Worm (Caenorhabditis elegans) whole organism, L1 larva: ENCODE results near the gene F41G4.13.
A peak's percentile ranks its signal among the peaks of the same experiment; 100 is the strongest.

Experiments used
- Y116A8C.19 ChIP-seq: sonication (generic microtip); optimal IDR thresholded peaks from 2 replicates; lab custom pipeline; 2016; ENCODE audit warnings: missing compliant biosample characterization, missing genetic modification characterization, borderline replicate concordance
- aly-2 ChIP-seq: fragments of 150-350 bp; optimal IDR thresholded peaks from 2 replicates; lab custom pipeline; 2014; ENCODE audit warnings: missing biosample characterization, missing genetic modification characterization
- ama-1 ChIP-seq: fragments of 150-350 bp; optimal IDR thresholded peaks from 2 replicates; lab custom pipeline; 2014
- ceh-63 ChIP-seq: fragments of 200-800 bp; sonication (Bioruptor generic); optimal IDR thresholded peaks from 2 replicates; lab custom pipeline; 2018; ENCODE audit warnings: mild to moderate bottlenecking, missing genetic modification characterization, missing compliant biosample characterization
- ceh-8 ChIP-seq: fragments of 200-800 bp; sonication (Bioruptor generic); optimal IDR thresholded peaks from 2 replicates; lab custom pipeline; 2018; ENCODE audit warnings: mild to moderate bottlenecking, missing genetic modification characterization, moderate library complexity, missing compliant biosample characterization
- ceh-82 ChIP-seq, 3 experiments: fragments of 150-350 bp in 1 of 3; sonication (generic microtip) in 2 of 3; optimal IDR thresholded peaks; 2 replicates each; lab custom pipeline; 2014 to 2017; ENCODE audit warnings: missing biosample characterization in 3 of 3, missing genetic modification characterization in 3 of 3
- ceh-88 ChIP-seq: fragments of 200-800 bp; sonication (Bioruptor generic); IDR thresholded peaks from 2 replicates; pipeline ENCODE4 v1.3.6; 2022; ENCODE audit warnings: missing genetic modification characterization, missing compliant biosample characterization
- ceh-90 ChIP-seq: sonication (generic microtip); optimal IDR thresholded peaks from 2 replicates; lab custom pipeline; 2016; ENCODE audit warnings: missing genetic modification characterization, missing compliant biosample characterization
- dsc-1 ChIP-seq: sonication (generic microtip); optimal IDR thresholded peaks from 2 replicates; lab custom pipeline; 2016; ENCODE audit warnings: mild to moderate bottlenecking, missing genetic modification characterization, missing compliant biosample characterization
- efl-1 ChIP-seq, 4 experiments: fragments of 150-350 bp; optimal IDR thresholded peaks in 3 of 4; peaks in 1 of 4; 1 replicate in 1 of 4; 2 replicates in 3 of 4; lab custom pipeline; 2014; ENCODE audit warnings: missing biosample characterization in 2 of 4, missing genetic modification characterization in 2 of 4, missing genetic modification reagents in 2 of 4
- egl-13 ChIP-seq: sonication (generic microtip); optimal IDR thresholded peaks from 2 replicates; lab custom pipeline; 2016; ENCODE audit warnings: missing genotype, missing genetic modification reagents, missing genetic modification characterization, missing compliant biosample characterization
- elt-3 ChIP-seq, 6 experiments: fragments of 150-350 bp in 1 of 6; sonication (generic microtip); optimal IDR thresholded peaks; 2 replicates each; lab custom pipeline; 2017 to 2018; ENCODE audit warnings: missing biosample characterization in 6 of 6, missing genetic modification characterization in 6 of 6, inconsistent platforms in 1 of 6
- fkh-4 ChIP-seq: sonication (generic microtip); optimal IDR thresholded peaks from 2 replicates; lab custom pipeline; 2016; ENCODE audit warnings: missing compliant biosample characterization, missing genetic modification characterization, borderline replicate concordance
- fos-1 ChIP-seq: fragments of 150-350 bp; optimal IDR thresholded peaks from 2 replicates; lab custom pipeline; 2014; ENCODE audit warnings: missing biosample characterization, missing genetic modification characterization
- hlh-17 ChIP-seq: fragments of 200-800 bp; sonication (Bioruptor generic); optimal IDR thresholded peaks from 2 replicates; lab custom pipeline; 2018; ENCODE audit warnings: missing genetic modification characterization, mild to moderate bottlenecking, missing compliant biosample characterization, moderate library complexity, borderline replicate concordance
- jun-1 ChIP-seq: fragments of 150-350 bp; optimal IDR thresholded peaks from 2 replicates; lab custom pipeline; 2014; ENCODE audit warnings: missing biosample characterization, missing genetic modification reagents, missing genetic modification characterization
- lin-35 ChIP-seq, 2 experiments: fragments of 150-350 bp; optimal IDR thresholded peaks; 2 replicates each; lab custom pipeline; 2014; ENCODE audit warnings: missing biosample characterization in 2 of 2, missing genetic modification characterization in 2 of 2, missing genetic modification reagents in 2 of 2
- lin-39 ChIP-seq: fragments of 150-350 bp; optimal IDR thresholded peaks from 2 replicates; lab custom pipeline; 2014; ENCODE audit warnings: missing biosample characterization, missing genetic modification reagents, missing genetic modification characterization
- lir-3 ChIP-seq: sonication (generic microtip); optimal IDR thresholded peaks from 2 replicates; lab custom pipeline; 2016; ENCODE audit warnings: mild to moderate bottlenecking, missing genetic modification characterization, moderate library complexity, missing compliant biosample characterization; ENCODE audit not compliant: poor library complexity
- lsy-2 ChIP-seq, 2 experiments: fragments of 150-350 bp; optimal IDR thresholded peaks; 2 replicates each; lab custom pipeline; 2014; ENCODE audit warnings: missing biosample characterization in 2 of 2, missing genetic modification characterization in 2 of 2
- mab-9 ChIP-seq: fragments of 200-800 bp; sonication (Bioruptor generic); IDR thresholded peaks from 2 replicates; pipeline ENCODE4 v1.3.6; 2022; ENCODE audit warnings: missing genetic modification reagents, missing genetic modification characterization, missing compliant biosample characterization
- mdl-1 ChIP-seq, 2 experiments: fragments of 150-350 bp; optimal IDR thresholded peaks; 2 replicates each; lab custom pipeline; 2014 to 2017; ENCODE audit warnings: missing biosample characterization in 2 of 2, missing genetic modification characterization in 2 of 2, inconsistent platforms in 1 of 2
- nhr-20 ChIP-seq: sonication (generic microtip); optimal IDR thresholded peaks from 2 replicates; lab custom pipeline; 2016; ENCODE audit warnings: mild to moderate bottlenecking, missing genetic modification characterization, missing compliant biosample characterization
- nhr-237 ChIP-seq: fragments of 150-350 bp; optimal IDR thresholded peaks from 2 replicates; lab custom pipeline; 2014; ENCODE audit warnings: missing biosample characterization, missing genetic modification characterization
- nhr-47 ChIP-seq: sonication (generic microtip); optimal IDR thresholded peaks from 2 replicates; lab custom pipeline; 2016; ENCODE audit warnings: mild to moderate bottlenecking, missing genetic modification characterization, moderate library complexity, missing compliant biosample characterization
- nhr-77 ChIP-seq: fragments of 150-350 bp; optimal IDR thresholded peaks from 2 replicates; lab custom pipeline; 2014; ENCODE audit warnings: missing biosample characterization, missing genetic modification characterization
- nhr-84 ChIP-seq: sonication (generic microtip); optimal IDR thresholded peaks from 2 replicates; lab custom pipeline; 2017; ENCODE audit warnings: missing biosample characterization, missing genetic modification characterization
- nhr-90 ChIP-seq: sonication (generic microtip); optimal IDR thresholded peaks from 2 replicates; lab custom pipeline; 2016; ENCODE audit warnings: mild to moderate bottlenecking, missing genetic modification characterization, missing compliant biosample characterization; ENCODE audit not compliant: poor library complexity
- pag-3 ChIP-seq: sonication (generic microtip); optimal IDR thresholded peaks from 2 replicates; lab custom pipeline; 2017; ENCODE audit warnings: missing genetic modification characterization, mild to moderate bottlenecking, missing compliant biosample characterization, antibody characterized with exemption, borderline replicate concordance; ENCODE audit not compliant: insufficient read depth
- pqm-1 ChIP-seq: sonication (generic microtip); optimal IDR thresholded peaks from 3 replicates; lab custom pipeline; 2017; ENCODE audit warnings: missing biosample characterization, missing genetic modification characterization
- rnt-1 ChIP-seq: sonication (generic microtip); optimal IDR thresholded peaks from 2 replicates; lab custom pipeline; 2016; ENCODE audit warnings: mild to moderate bottlenecking, missing genetic modification characterization, moderate library complexity, missing compliant biosample characterization
- snu-23 ChIP-seq: sonication (generic microtip); optimal IDR thresholded peaks from 2 replicates; lab custom pipeline; 2016; ENCODE audit warnings: missing genetic modification characterization, missing compliant biosample characterization
- sup-37 ChIP-seq: fragments of 200-800 bp; sonication (Bioruptor generic); optimal IDR thresholded peaks from 2 replicates; lab custom pipeline; 2018; ENCODE audit warnings: mild to moderate bottlenecking, missing genetic modification characterization, missing compliant biosample characterization
- tbx-2 ChIP-seq: sonication (generic microtip); optimal IDR thresholded peaks from 2 replicates; lab custom pipeline; 2016; ENCODE audit warnings: missing genetic modification characterization, missing compliant biosample characterization
- tlp-1 ChIP-seq: fragments of 150-350 bp; optimal IDR thresholded peaks from 2 replicates; lab custom pipeline; 2014; ENCODE audit warnings: missing biosample characterization, missing genetic modification characterization
- unc-130 ChIP-seq: fragments of 150-350 bp; optimal IDR thresholded peaks from 2 replicates; lab custom pipeline; 2017; ENCODE audit warnings: missing biosample characterization, missing genetic modification characterization, inconsistent platforms
- unc-62 ChIP-seq: fragments of 150-350 bp; optimal IDR thresholded peaks from 2 replicates; lab custom pipeline; 2014; ENCODE audit warnings: missing biosample characterization, missing genetic modification reagents, missing genetic modification characterization
- unc-86 ChIP-seq: sonication (generic microtip); optimal IDR thresholded peaks from 2 replicates; lab custom pipeline; 2016; ENCODE audit warnings: missing genetic modification characterization, missing compliant biosample characterization
- xbp-1 ChIP-seq: sonication (generic microtip); optimal IDR thresholded peaks from 2 replicates; lab custom pipeline; 2016; ENCODE audit warnings: missing genetic modification characterization, missing compliant biosample characterization
- zip-4 ChIP-seq: fragments of 200-800 bp; sonication (Bioruptor generic); optimal IDR thresholded peaks from 2 replicates; lab custom pipeline; 2018; ENCODE audit warnings: mild to moderate bottlenecking, missing genetic modification characterization, moderate library complexity, missing compliant biosample characterization
- ztf-4 ChIP-seq: fragments of 150-350 bp; optimal IDR thresholded peaks from 2 replicates; lab custom pipeline; 2014; ENCODE audit warnings: missing biosample characterization, missing genetic modification characterization

Gene F41G4.13

ce11 chrX:16793470-16793869 is 41.1 kb downstream of the F41G4.13 start (continued):
- TF ChIP-seq ceh-63 (GFP tag; lab: Kevin White, UChicago) (no peak), lin-35 (GFP tag; optimal IDR thresholded peaks at IDR 0.05; lab: Kevin White, UChicago) (peak in 1 of 2 experiments; percentile 55), snu-23 (GFP tag; lab: Kevin White, UChicago) (peak; percentile 23), nhr-47 (tag; lab: Kevin White, UChicago) (peak; percentile 38), ceh-90 (no peak), lsy-2 (tag; optimal IDR thresholded peaks at IDR 0.05; lab: Kevin White, UChicago) (peak in 1 of 2 experiments; percentile 10), lir-3 (tag; lab: Kevin White, UChicago) (no peak), hlh-17 (GFP tag; lab: Kevin White, UChicago) (no peak), xbp-1 (tag; lab: Kevin White, UChicago) (no peak), mdl-1 (tag; optimal IDR thresholded peaks at IDR 0.05; lab: Kevin White, UChicago) (peak in 1 of 2 experiments; percentile 72), lin-39 (no peak), mab-9 (GFP tag; lab: Robert Waterston, UW) (no peak), tbx-2 (tag; lab: Kevin White, UChicago) (peak; percentile 20), pqm-1 (tag; lab: Kevin White, UChicago) (no peak), efl-1 (optimal IDR thresholded peaks at IDR 0.05; lab: Kevin White, UChicago) (peak in 1 of 2 experiments; percentile 12), efl-1 (GFP tag; optimal IDR thresholded peaks at IDR 0.05 in 1 of 2; lab: Kevin White, UChicago) (no peak), ceh-82 (tag; optimal IDR thresholded peaks at IDR 0.05; lab: Kevin White, UChicago) (no peak), sup-37 (GFP tag; lab: Kevin White, UChicago) (no peak), pag-3 (tag; lab: Kevin White, UChicago) (no peak)

- TF ChIP-seq tbx-2 (tag; lab: Kevin White, UChicago) (no peak), efl-1 (optimal IDR thresholded peaks at IDR 0.05; lab: Kevin White, UChicago) (no peak), efl-1 (GFP tag; optimal IDR thresholded peaks at IDR 0.05 in 1 of 2; lab: Kevin White, UChicago) (peak in 1 of 2 experiments; percentile 75)
- TF ChIP-seq, all 84 proteins: peak for 1
These were observed 41.9 kb downstream of the F41G4.13 start, which contains the start of gene got-1.2 for ce11 chrX:16792700-16793176. got-1.2 (minus strand) TSS chrX:16793126.

ce11 chrX:16787152-16787551 is 47.4 kb downstream of the F41G4.13 start:
- no peak for TF ChIP-seq nhr-84 (tag; lab: Kevin White, UChicago)
- TF ChIP-seq lsy-2 (tag; optimal IDR thresholded peaks at IDR 0.05; lab: Kevin White, UChicago), result no peak
- no peak for TF ChIP-seq pag-3 (tag; lab: Kevin White, UChicago)
- no peak for TF ChIP-seq fos-1 (tag; lab: Kevin White, UChicago)
- TF ChIP-seq unc-130 (tag; lab: Kevin White, UChicago), result no peak
- TF ChIP-seq efl-1 (optimal IDR thresholded peaks at IDR 0.05; lab: Kevin White, UChicago), result no peak
- TF ChIP-seq efl-1 (GFP tag; optimal IDR thresholded peaks at IDR 0.05 in 1 of 2; lab: Kevin White, UChicago), result peak in 1 of 2 experiments; percentile 81

ce11 chrX:16786021-16786488 is 48.5 kb downstream of the F41G4.13 start, which contains the start of gene T01C8.2:
T01C8.2 (plus strand) TSS chrX:16786438.
- TF ChIP-seq unc-86 (tag; lab: Kevin White, UChicago) (no peak), tlp-1 (tag; lab: Kevin White, UChicago) (no peak), elt-3 (tag; optimal IDR thresholded peaks at IDR 0.05; lab: Kevin White, UChicago) (peak in 4 of 6 experiments; percentile 30 to 63 (median 46)), mab-9 (GFP tag; lab: Robert Waterston, UW) (no peak), hlh-17 (GFP tag; lab: Kevin White, UChicago) (no peak), ama-1 (lab: Kevin White, UChicago) (no peak), rnt-1 (tag; lab: Kevin White, UChicago) (no peak), egl-13 (tag; lab: Kevin White, UChicago) (no peak), ztf-4 (tag; lab: Kevin White, UChicago) (no peak), ceh-8 (GFP tag; lab: Kevin White, UChicago) (no peak), pag-3 (tag; lab: Kevin White, UChicago) (no peak), ceh-88 (GFP tag; lab: Robert Waterston, UW) (no peak), nhr-47 (tag; lab: Kevin White, UChicago) (peak; percentile 25), unc-62 (GFP tag; lab: Kevin White, UChicago) (no peak), pqm-1 (tag; lab: Kevin White, UChicago) (no peak), zip-4 (no peak), nhr-237 (no peak), sup-37 (GFP tag; lab: Kevin White, UChicago) (no peak), fkh-4 (tag; lab: Kevin White, UChicago) (no peak), Y116A8C.19 (no peak), nhr-77 (tag; lab: Kevin White, UChicago) (no peak), fos-1 (tag; lab: Kevin White, UChicago) (no peak), aly-2 (tag; lab: Kevin White, UChicago) (no peak), jun-1 (tag; lab: Kevin White, UChicago) (no peak), dsc-1 (tag; lab: Kevin White, UChicago) (no peak), nhr-84 (tag; lab: Kevin White, UChicago) (no peak), nhr-90 (tag; lab: Kevin White, UChicago) (peak; percentile 65), nhr-20 (tag; lab: Kevin White, UChicago) (peak; percentile 63)
